Worm (Caenorhabditis elegans) whole organism, young adult: ENCODE measurements around the gene odr-7.

ENCODE experiments used
- B0261.1 ChIP-seq: sonication (generic microtip); optimal IDR thresholded peaks from 2 replicates; lab custom pipeline; 2016; ENCODE audit warnings: mild to moderate bottlenecking, missing genetic modification characterization, moderate library complexity, missing compliant biosample characterization
- C17E4.6 ChIP-seq: fragments of 200-800 bp; sonication (Bioruptor generic); IDR thresholded peaks from 2 replicates; pipeline ENCODE4 v1.3.6; 2022; ENCODE audit warnings: missing genetic modification reagents, missing genetic modification characterization, missing compliant biosample characterization
- D2030.7 ChIP-seq: fragments of 200-800 bp; sonication (Bioruptor generic); IDR thresholded peaks from 2 replicates; pipeline ENCODE4 v1.3.6; 2022; ENCODE audit warnings: missing genetic modification reagents, missing genetic modification characterization, missing compliant biosample characterization
- F23B12.7 ChIP-seq: sonication (generic microtip); optimal IDR thresholded peaks from 2 replicates; lab custom pipeline; 2017; ENCODE audit warnings: missing genetic modification characterization, mild to moderate bottlenecking, missing compliant biosample characterization, antibody characterized with exemption, moderate library complexity; ENCODE audit not compliant: insufficient read depth
- F37B4.10 ChIP-seq: fragments of 200-800 bp; sonication (Bioruptor generic); IDR thresholded peaks from 2 replicates; pipeline ENCODE4 v1.3.6; 2022; ENCODE audit warnings: missing genetic modification characterization, missing compliant biosample characterization
- K11D2.4 ChIP-seq: fragments of 200-800 bp; sonication (Bioruptor generic); IDR thresholded peaks from 2 replicates; pipeline ENCODE4 v1.3.6; 2022; ENCODE audit warnings: missing genetic modification reagents, missing genetic modification characterization, missing compliant biosample characterization
- T07F8.4 ChIP-seq: sonication (generic microtip); optimal IDR thresholded peaks from 2 replicates; lab custom pipeline; 2016; ENCODE audit warnings: mild to moderate bottlenecking, missing genetic modification characterization, moderate library complexity, missing compliant biosample characterization
- T26A5.8 ChIP-seq: sonication (generic microtip); optimal IDR thresholded peaks from 2 replicates; lab custom pipeline; 2016; ENCODE audit warnings: missing genetic modification characterization, missing compliant biosample characterization
- akir-1 ChIP-seq: fragments of 200-800 bp; sonication (Bioruptor generic); optimal IDR thresholded peaks from 2 replicates; lab custom pipeline; 2018; ENCODE audit warnings: mild to moderate bottlenecking, missing genetic modification characterization, moderate library complexity, missing compliant biosample characterization
- ama-1 ChIP-seq, 3 experiments: fragments of 150-350 bp in 1 of 3; sonication (generic microtip) in 2 of 3; optimal IDR thresholded peaks; 2 replicates each; lab custom pipeline; 2014 to 2018; ENCODE audit warnings: missing biosample characterization in 2 of 3, missing genetic modification characterization in 2 of 3, missing genetic modification reagents in 2 of 3
- aptf-3 ChIP-seq: fragments of 200-800 bp; sonication (Bioruptor generic); IDR thresholded peaks from 2 replicates; pipeline ENCODE4 v1.3.6; 2022; ENCODE audit warnings: missing genetic modification characterization, missing compliant biosample characterization
- atf-7 ChIP-seq: sonication (generic microtip); optimal IDR thresholded peaks from 2 replicates; lab custom pipeline; 2017; ENCODE audit warnings: mild to moderate bottlenecking, missing genetic modification characterization, missing compliant biosample characterization
- attf-5 ChIP-seq: fragments of 200-800 bp; sonication (Bioruptor generic); optimal IDR thresholded peaks from 2 replicates; lab custom pipeline; 2018; ENCODE audit warnings: mild to moderate bottlenecking, missing genetic modification characterization, missing compliant biosample characterization
- bed-2 ChIP-seq: fragments of 200-800 bp; sonication (Bioruptor generic); IDR thresholded peaks from 2 replicates; pipeline ENCODE4 v1.3.6; 2022; ENCODE audit warnings: missing genetic modification reagents, missing genetic modification characterization, missing compliant biosample characterization
- ceh-27 ChIP-seq: fragments of 200-800 bp; sonication (Bioruptor generic); optimal IDR thresholded peaks from 2 replicates; lab custom pipeline; 2018; ENCODE audit warnings: mild to moderate bottlenecking, missing genetic modification characterization, moderate library complexity, missing compliant biosample characterization
- ceh-40 ChIP-seq: fragments of 200-800 bp; sonication (Bioruptor generic); IDR thresholded peaks from 2 replicates; pipeline ENCODE4 v1.3.6; 2022; ENCODE audit warnings: missing genetic modification characterization, missing compliant biosample characterization
- ceh-58 ChIP-seq: fragments of 200-800 bp; sonication (Bioruptor generic); IDR thresholded peaks from 2 replicates; pipeline ENCODE4 v1.3.6; 2022; ENCODE audit warnings: missing genetic modification characterization, missing compliant biosample characterization
- ceh-79 ChIP-seq: sonication (generic microtip); optimal IDR thresholded peaks from 2 replicates; lab custom pipeline; 2017; ENCODE audit warnings: mild to moderate bottlenecking, missing genetic modification characterization, missing compliant biosample characterization
- chd-7 ChIP-seq: sonication (generic microtip); optimal IDR thresholded peaks from 2 replicates; lab custom pipeline; 2016; ENCODE audit warnings: mild to moderate bottlenecking, missing genetic modification characterization, moderate library complexity, missing compliant biosample characterization
- die-1 ChIP-seq: sonication (generic microtip); optimal IDR thresholded peaks from 2 replicates; lab custom pipeline; 2016; ENCODE audit warnings: missing genotype, mild to moderate bottlenecking, missing genetic modification characterization, missing compliant biosample characterization
- dpl-1 ChIP-seq: fragments of 150-350 bp; optimal IDR thresholded peaks from 2 replicates; lab custom pipeline; 2014; ENCODE audit warnings: missing biosample characterization, missing genetic modification reagents, missing genetic modification characterization
- egl-18 ChIP-seq: fragments of 200-800 bp; sonication (Bioruptor generic); IDR thresholded peaks from 2 replicates; pipeline ENCODE4 v1.3.6; 2022; ENCODE audit warnings: missing genetic modification reagents, missing genetic modification characterization, missing compliant biosample characterization
- ets-4 ChIP-seq: fragments of 200-800 bp; sonication (Bioruptor generic); optimal IDR thresholded peaks from 2 replicates; lab custom pipeline; 2018; ENCODE audit warnings: mild to moderate bottlenecking, missing genetic modification characterization, missing compliant biosample characterization
- fkh-3 ChIP-seq: sonication (generic microtip); optimal IDR thresholded peaks from 2 replicates; lab custom pipeline; 2016; ENCODE audit warnings: mild to moderate bottlenecking, missing genetic modification characterization, missing compliant biosample characterization
- hmg-1.2 ChIP-seq: fragments of 200-800 bp; sonication (Bioruptor generic); IDR thresholded peaks from 2 replicates; pipeline ENCODE4 v1.3.6; 2022; ENCODE audit warnings: missing genetic modification reagents, missing genetic modification characterization, missing compliant biosample characterization
- hmg-20 ChIP-seq: fragments of 200-800 bp; sonication (Bioruptor generic); IDR thresholded peaks from 2 replicates; pipeline ENCODE4 v1.3.6; 2022; ENCODE audit warnings: missing genetic modification reagents, missing genetic modification characterization, missing compliant biosample characterization
- lag-1 ChIP-seq: fragments of 200-800 bp; sonication (Bioruptor generic); IDR thresholded peaks from 2 replicates; pipeline ENCODE4 v1.3.6; 2022; ENCODE audit warnings: missing genetic modification reagents, missing genetic modification characterization, missing compliant biosample characterization
- let-607 ChIP-seq, 2 experiments: fragments of 200-800 bp in 1 of 2; sonication (Bioruptor generic) in 1 of 2; sonication (generic microtip) in 1 of 2; optimal IDR thresholded peaks; 2 replicates each; lab custom pipeline; 2016 to 2018; ENCODE audit warnings: mild to moderate bottlenecking in 2 of 2, missing compliant biosample characterization in 2 of 2, missing genetic modification characterization in 2 of 2, moderate library complexity in 2 of 2, missing genotype in 1 of 2
- lin-40 ChIP-seq: sonication (generic microtip); optimal IDR thresholded peaks from 2 replicates; lab custom pipeline; 2016; ENCODE audit warnings: missing genetic modification characterization, mild to moderate bottlenecking, missing compliant biosample characterization, missing genotype, missing genetic modification reagents
- madf-10 ChIP-seq: sonication (generic microtip); optimal IDR thresholded peaks from 2 replicates; lab custom pipeline; 2016; ENCODE audit warnings: mild to moderate bottlenecking, missing genetic modification characterization, missing compliant biosample characterization
- madf-8 ChIP-seq: fragments of 200-800 bp; sonication (Bioruptor generic); conservative IDR thresholded peaks from 2 replicates; pipeline ENCODE4 v1.3.6; 2022; ENCODE audit warnings: missing genetic modification reagents, missing genetic modification characterization, missing compliant biosample characterization
- mcd-1 ChIP-seq: fragments of 200-800 bp; sonication (Bioruptor generic); IDR thresholded peaks from 2 replicates; pipeline ENCODE4 v1.3.6; 2022; ENCODE audit warnings: missing genetic modification reagents, missing genetic modification characterization, missing compliant biosample characterization
- mel-28 ChIP-seq: sonication (generic microtip); optimal IDR thresholded peaks from 2 replicates; lab custom pipeline; 2016; ENCODE audit warnings: borderline replicate concordance, mild to moderate bottlenecking, missing genetic modification characterization, missing compliant biosample characterization
- nfya-2 ChIP-seq: fragments of 200-800 bp; sonication (Bioruptor generic); IDR thresholded peaks from 2 replicates; pipeline ENCODE4 v1.3.6; 2022; ENCODE audit warnings: missing genetic modification reagents, missing genetic modification characterization, missing compliant biosample characterization
- nfyb-1 ChIP-seq: fragments of 200-800 bp; sonication (Bioruptor generic); IDR thresholded peaks from 2 replicates; pipeline ENCODE4 v1.3.6; 2022; ENCODE audit warnings: missing genetic modification reagents, missing genetic modification characterization, missing compliant biosample characterization
- nhr-120 ChIP-seq: fragments of 200-800 bp; sonication (Bioruptor generic); IDR thresholded peaks from 2 replicates; pipeline ENCODE4 v1.3.6; 2022; ENCODE audit warnings: missing genetic modification characterization, missing compliant biosample characterization
- nhr-179 ChIP-seq: sonication (generic microtip); optimal IDR thresholded peaks from 2 replicates; lab custom pipeline; 2016; ENCODE audit warnings: mild to moderate bottlenecking, missing genetic modification characterization, missing compliant biosample characterization
- nhr-80 ChIP-seq: sonication (generic microtip); optimal IDR thresholded peaks from 2 replicates; lab custom pipeline; 2016; ENCODE audit warnings: missing genetic modification characterization, missing compliant biosample characterization
- pbrm-1 ChIP-seq: fragments of 200-800 bp; sonication (Bioruptor generic); IDR thresholded peaks from 2 replicates; pipeline ENCODE4 v1.3.6; 2022; ENCODE audit warnings: missing genetic modification reagents, missing genetic modification characterization, missing compliant biosample characterization
- pha-4 ChIP-seq: fragments of 150-350 bp; sonication (generic microtip); optimal IDR thresholded peaks from 2 replicates; lab custom pipeline; 2014; ENCODE audit warnings: missing biosample characterization, missing genetic modification reagents, missing genetic modification characterization
- rcor-1 ChIP-seq: fragments of 200-800 bp; sonication (Bioruptor generic); IDR thresholded peaks from 2 replicates; pipeline ENCODE4 v1.3.6; 2022; ENCODE audit warnings: missing genetic modification reagents, missing genetic modification characterization, missing compliant biosample characterization
- rpc-1 ChIP-seq, 2 experiments: fragments of 150-350 bp in 1 of 2; sonication (generic microtip) in 1 of 2; optimal IDR thresholded peaks; 2 replicates each; lab custom pipeline; 2014 to 2018; ENCODE audit warnings: missing biosample characterization in 1 of 2, missing genetic modification characterization in 1 of 2, missing genetic modification reagents in 1 of 2, missing genotype in 1 of 2
- sdz-38 ChIP-seq: sonication (generic microtip); optimal IDR thresholded peaks from 2 replicates; lab custom pipeline; 2016; ENCODE audit warnings: missing genotype, missing genetic modification characterization, missing compliant biosample characterization
- sea-2 ChIP-seq: fragments of 200-800 bp; sonication (Bioruptor generic); IDR thresholded peaks from 2 replicates; pipeline ENCODE4 v1.3.6; 2022; ENCODE audit warnings: missing genetic modification characterization, missing compliant biosample characterization
- somi-1 ChIP-seq: fragments of 200-800 bp; sonication (Bioruptor generic); optimal IDR thresholded peaks from 2 replicates; lab custom pipeline; 2018; ENCODE audit warnings: mild to moderate bottlenecking, missing genetic modification characterization, missing compliant biosample characterization
- tlf-1 ChIP-seq: fragments of 200-800 bp; sonication (Bioruptor generic); optimal IDR thresholded peaks from 2 replicates; lab custom pipeline; 2018; ENCODE audit warnings: mild to moderate bottlenecking, missing genetic modification characterization, missing compliant biosample characterization
- ztf-18 ChIP-seq: sonication (generic microtip); optimal IDR thresholded peaks from 2 replicates; lab custom pipeline; 2016; ENCODE audit warnings: missing genotype, mild to moderate bottlenecking, missing genetic modification characterization, missing compliant biosample characterization
- ztf-6 ChIP-seq: fragments of 200-800 bp; sonication (Bioruptor generic); IDR thresholded peaks from 2 replicates; pipeline ENCODE4 v1.3.6; 2022; ENCODE audit warnings: missing genetic modification reagents, missing genetic modification characterization, missing compliant biosample characterization

odr-7 gene

ce11 chrX:12458021-12458420 lies 3.4 kb downstream of the odr-7 start:
- TF ChIP-seq K11D2.4 (0 out of 2 replicates have a peak, but pooled peaks have one; percentile 37), aptf-3 (peak; percentile 81; the same call in 1 of the 2 replicates), T07F8.4 (tag; lab: Kevin White, UChicago) (peak; percentile 60), T26A5.8 (tag; lab: Kevin White, UChicago) (peak; percentile 26), die-1 (tag; lab: Kevin White, UChicago) (peak; percentile 87), ceh-79 (tag; lab: Kevin White, UChicago) (peak; percentile 18), ztf-6 (GFP tag; lab: Robert Waterston, UW) (no peak), ets-4 (GFP tag; lab: Kevin White, UChicago) (peak; percentile 59), chd-7 (tag; lab: Kevin White, UChicago) (peak; percentile 73), somi-1 (GFP tag; lab: Kevin White, UChicago) (peak; percentile 8), lag-1 (GFP tag; lab: Robert Waterston, UW) (no peak), rpc-1 (optimal IDR thresholded peaks at IDR 0.05; lab: Kevin White, UChicago) (peak; percentile 90), rpc-1 (tag; optimal IDR thresholded peaks at IDR 0.05; lab: Kevin White, UChicago) (peak; percentile 95), ztf-18 (tag; lab: Kevin White, UChicago) (peak; percentile 62), hmg-20 (0 out of 2 replicates have a peak, but pooled peaks have one; percentile 39), bed-2 (GFP tag; lab: Robert Waterston, UW) (no peak), F23B12.7 (peak; percentile 83), D2030.7 (GFP tag; lab: Robert Waterston, UW) (peak; percentile 59), madf-10 (tag; lab: Kevin White, UChicago) (peak; percentile 80), nfya-2 (no peak), atf-7 (peak; percentile 52), nhr-80 (tag; lab: Kevin White, UChicago) (peak; percentile 30), pbrm-1 (GFP tag; lab: Robert Waterston, UW) (peak; percentile 84), ceh-58 (GFP tag; lab: Robert Waterston, UW) (0 out of 2 replicates have a peak, but pooled peaks have one; percentile 73), sdz-38 (tag; lab: Kevin White, UChicago) (no peak), ama-1 (optimal IDR thresholded peaks at IDR 0.05; lab: Kevin White, UChicago) (no peak), ama-1 (GFP tag; optimal IDR thresholded peaks at IDR 0.05; lab: Kevin White, UChicago) (peak in 1 of 2 experiments; percentile 29), mcd-1 (0 out of 2 replicates have a peak, but pooled peaks have one; percentile 56), F37B4.10 (GFP tag; lab: Robert Waterston, UW) (no peak), mel-28 (tag; lab: Kevin White, UChicago) (no peak), attf-5 (GFP tag; lab: Kevin White, UChicago) (peak; percentile 61), nhr-120 (GFP tag; lab: Robert Waterston, UW) (peak; percentile 64; the same call in 1 of the 2 replicates), akir-1 (GFP tag; lab: Kevin White, UChicago) (no peak), pha-4 (tag; lab: Kevin White, UChicago) (no peak), lin-40 (tag; lab: Kevin White, UChicago) (no peak), C17E4.6 (GFP tag; lab: Robert Waterston, UW) (peak; percentile 40; the same call in 1 of the 2 replicates), hmg-1.2 (GFP tag; lab: Robert Waterston, UW) (peak; percentile 73), tlf-1 (GFP tag; lab: Kevin White, UChicago) (no peak), nfyb-1 (peak; percentile 82), let-607 (tag; optimal IDR thresholded peaks at IDR 0.05; lab: Kevin White, UChicago) (peak in 1 of 2 experiments; percentile 39), sea-2 (no peak), fkh-3 (tag; lab: Kevin White, UChicago) (peak; percentile 83), madf-8 (GFP tag; lab: Robert Waterston, UW) (no peak), rcor-1 (GFP tag; lab: Robert Waterston, UW) (peak; percentile 64), nhr-179 (tag; lab: Kevin White, UChicago) (peak; percentile 50), egl-18 (GFP tag; lab: Robert Waterston, UW) (0 out of 2 replicates have a peak, but pooled peaks have one; percentile 58), ceh-40 (0 out of 2 replicates have a peak, but pooled peaks have one; percentile 65), dpl-1 (GFP tag; lab: Kevin White, UChicago) (peak; percentile 5), B0261.1 (tag; lab: Kevin White, UChicago) (peak; percentile 92), ceh-27 (peak; percentile 70)
